Worm (Caenorhabditis elegans): Measurements from ENCODE around the gene ocr-2.

ce11 chrIV:8192878-8193277 is 27.0 kb downstream of the ocr-2 start:
- TF ChIP-seq lin-35 (GFP tag; optimal IDR thresholded peaks at IDR 0.05): no peak
- TF ChIP-seq lsy-2 (tag; optimal IDR thresholded peaks at IDR 0.05): no peak
- no peak for TF ChIP-seq efl-1 (optimal IDR thresholded peaks at IDR 0.05)
- no peak for TF ChIP-seq efl-1 (GFP tag; optimal IDR thresholded peaks at IDR 0.05 in 1 of 2)
- no peak for TF ChIP-seq unc-130 (tag; optimal IDR thresholded peaks at IDR 0.05)
- no peak for TF ChIP-seq alr-1 (tag; optimal IDR thresholded peaks at IDR 0.05; ENCODE audit: borderline replicate concordance)
- TF ChIP-seq ama-1 (optimal IDR thresholded peaks at IDR 0.05): no peak
- TF ChIP-seq ceh-82 (tag; optimal IDR thresholded peaks at IDR 0.05): no peak
